Fruit fly (Drosophila melanogaster): ENCODE results near the gene tow.

Gene tow

dm6 chr3L:6964488-6965152, 22.0 kb downstream of the tow start, which contains the start of gene sgl (continued):
- peak; percentile 44 for TF ChIP-seq CG11504 (tag; optimal IDR thresholded peaks at IDR 0.05)
- peak; percentile 48 for TF ChIP-seq CHES-1-like (GFP tag; optimal IDR thresholded peaks at IDR 0.05)
- no peak for TF ChIP-seq Six4 (GFP tag; optimal IDR thresholded peaks at IDR 0.05)
- TF ChIP-seq tna (GFP tag; IDR thresholded peaks at IDR 0.05; ENCODE audit: partially characterized antibody): no peak; the same call in 1 of the 2 replicates
- no peak for TF ChIP-seq gt (GFP tag; IDR thresholded peaks at IDR 0.05)
- peak; percentile 76 for TF ChIP-seq ci (GFP tag; IDR thresholded peaks at IDR 0.05)
- TF ChIP-seq CG15696 (tag; optimal IDR thresholded peaks at IDR 0.05): peak; percentile 7
- TF ChIP-seq CG1024 (GFP tag; IDR thresholded peaks at IDR 0.05): peak; percentile 28; the same call in 1 of the 2 replicates
- TF ChIP-seq CG13894 (tag; optimal IDR thresholded peaks at IDR 0.05): peak; percentile 73
- TF ChIP-seq Fer3 (tag; optimal IDR thresholded peaks at IDR 0.05): peak; percentile 27
- no peak for TF ChIP-seq CG13424 (tag; optimal IDR thresholded peaks at IDR 0.05)
- TF ChIP-seq bab2 (GFP tag; optimal IDR thresholded peaks at IDR 0.05): no peak
- peak; percentile 99 for TF ChIP-seq Nf-YB (GFP tag; optimal IDR thresholded peaks at IDR 0.05)
- peak; percentile 46 for TF ChIP-seq CG15514 (GFP tag; optimal IDR thresholded peaks at IDR 0.05)
- peak; percentile 46; the same call in 1 of the 2 replicates for TF ChIP-seq Ada2b (GFP tag; IDR thresholded peaks at IDR 0.05)
- TF ChIP-seq CG6765 (GFP tag; optimal IDR thresholded peaks at IDR 0.05): peak; percentile 38
- no peak for TF ChIP-seq Dfd (GFP tag; optimal IDR thresholded peaks at IDR 0.05)
- TF ChIP-seq CG6791 (GFP tag; IDR thresholded peaks at IDR 0.05; ENCODE audit: partially characterized antibody): peak; percentile 68; the same call in 1 of the 3 replicates
- TF ChIP-seq CG12104 (GFP tag; optimal IDR thresholded peaks at IDR 0.05): no peak
- no peak for TF ChIP-seq CG1529 (GFP tag; optimal IDR thresholded peaks at IDR 0.05)
- TF ChIP-seq nerfin-2 (GFP tag; IDR thresholded peaks at IDR 0.05; ENCODE audit: partially characterized antibody): peak; percentile 27; the same call in 1 of the 2 replicates
- peak; percentile 72; the same call in 2 of the 3 replicates for TF ChIP-seq CG34224 (GFP tag; IDR thresholded peaks at IDR 0.05; ENCODE audit: partially characterized antibody)
- TF ChIP-seq Kr (GFP tag; optimal IDR thresholded peaks at IDR 0.05): no peak
- TF ChIP-seq sima (GFP tag; optimal IDR thresholded peaks at IDR 0.05): no peak
- no peak for TF ChIP-seq aop (GFP tag; IDR thresholded peaks at IDR 0.05)
- TF ChIP-seq so (GFP tag; IDR thresholded peaks at IDR 0.05): 0 out of 3 replicates have a peak, but pooled peaks have one; percentile 41
- TF ChIP-seq peb (GFP tag; IDR thresholded peaks at IDR 0.05): no peak
- peak; percentile 73 for TF ChIP-seq Fer1 (GFP tag; optimal IDR thresholded peaks at IDR 0.05)
- no peak for TF ChIP-seq CG10431 (GFP tag; optimal IDR thresholded peaks at IDR 0.05)
- TF ChIP-seq pum (GFP tag; optimal IDR thresholded peaks at IDR 0.05): no peak
- peak; percentile 39 for TF ChIP-seq CG3281 (GFP tag; optimal IDR thresholded peaks at IDR 0.05)
- TF ChIP-seq hkb (optimal IDR thresholded peaks at IDR 0.05): peak; percentile 28
- TF ChIP-seq hkb (GFP tag; IDR thresholded peaks at IDR 0.05): peak; percentile 23; the same call in 1 of the 2 replicates
- TF ChIP-seq CG15269 (tag; optimal IDR thresholded peaks at IDR 0.05): peak; percentile 40
- TF ChIP-seq crc (GFP tag; optimal IDR thresholded peaks at IDR 0.05): no peak
- TF ChIP-seq Tbp (GFP tag; optimal IDR thresholded peaks at IDR 0.05): no peak
- peak; percentile 26 for TF ChIP-seq Side (GFP tag; optimal IDR thresholded peaks at IDR 0.05)
- peak; percentile 25 for TF ChIP-seq oc (tag; optimal IDR thresholded peaks at IDR 0.05)
- peak; percentile 78 for TF ChIP-seq nerfin-1 (tag; optimal IDR thresholded peaks at IDR 0.05)
- peak; percentile 83 for TF ChIP-seq cg (GFP tag; optimal IDR thresholded peaks at IDR 0.05)
- no peak for TF ChIP-seq jigr1 (GFP tag; IDR thresholded peaks at IDR 0.05)
- TF ChIP-seq Adf1 (GFP tag; IDR thresholded peaks at IDR 0.05): peak; percentile 60; the same call in 1 of the 2 replicates
- peak; percentile 60 for TF ChIP-seq caup (GFP tag; optimal IDR thresholded peaks at IDR 0.05; ENCODE audit: severe bottlenecking)
- peak; percentile 13 for TF ChIP-seq Sry-δ (GFP tag; optimal IDR thresholded peaks at IDR 0.05)
- TF ChIP-seq hb (GFP tag; IDR thresholded peaks at IDR 0.05; ENCODE audit: partially characterized antibody): no peak
- no peak for TF ChIP-seq CG8281 (tag; optimal IDR thresholded peaks at IDR 0.05)
- TF ChIP-seq Dbx (GFP tag; IDR thresholded peaks at IDR 0.05): peak; percentile 68; the same call in 1 of the 3 replicates
- peak; percentile 38 for TF ChIP-seq BEAF-32 (GFP tag; optimal IDR thresholded peaks at IDR 0.05)
- TF ChIP-seq ham (GFP tag; IDR thresholded peaks at IDR 0.05): no peak
